Worm (Caenorhabditis elegans) whole organism, L4/young adult: ENCODE data around the gene emc-2.
A peak's percentile ranks its signal among the peaks of the same experiment; 100 is the strongest.

Source experiments
- W03F9.2 ChIP-seq: fragments of 150-350 bp; optimal IDR thresholded peaks from 2 replicates; lab custom pipeline; 2014; ENCODE audit warnings: missing biosample characterization, missing genetic modification characterization
- dao-5 ChIP-seq: sonication (generic microtip); optimal IDR thresholded peaks from 2 replicates; lab custom pipeline; 2016; ENCODE audit warnings: missing genotype, missing genetic modification characterization, moderate library complexity, missing compliant biosample characterization
- him-1 ChIP-seq: sonication (generic microtip); optimal IDR thresholded peaks from 2 replicates; lab custom pipeline; 2016; ENCODE audit warnings: missing genotype, missing genetic modification reagents, missing genetic modification characterization, missing compliant biosample characterization

ce11 chrII:1341416-1341815 lies 35.5 kb upstream of the emc-2 start:
- TF ChIP-seq him-1 (tag; lab: Kevin White, UChicago): peak; percentile 15
- TF ChIP-seq W03F9.2 (tag; lab: Kevin White, UChicago): no peak
- no peak for TF ChIP-seq dao-5 (tag; lab: Kevin White, UChicago)
